Fruit fly (Drosophila melanogaster) whole organism, embryonic: ENCODE data around the gene Vav.
A peak's percentile ranks its signal among the peaks of the same experiment; 100 is the strongest.

Source experiments
- CG11085 ChIP-seq: fragments of 200-800 bp; sonication (Bioruptor generic); IDR thresholded peaks from 2 replicates; pipeline ENCODE4 v1.3.6; 2022; ENCODE audit warnings: missing biosample characterization, missing genetic modification characterization
- CG11247 ChIP-seq: fragments of 200-800 bp; sonication (Bioruptor generic); IDR thresholded peaks from 2 replicates; pipeline ENCODE4 v1.3.6; 2022; ENCODE audit warnings: missing biosample characterization, missing genetic modification characterization
- CG14710 ChIP-seq: fragments of 200-800 bp; sonication (Bioruptor generic); optimal IDR thresholded peaks from 3 replicates; lab custom pipeline; 2019; ENCODE audit warnings: missing biosample characterization, mild to moderate bottlenecking, missing genetic modification characterization, moderate library complexity
- CG6791 ChIP-seq: fragments of 200-800 bp; sonication (Bioruptor generic); IDR thresholded peaks from 3 replicates; pipeline ENCODE4 v1.3.6; 2022; ENCODE audit warnings: missing biosample characterization, missing genetic modification characterization; ENCODE audit not compliant: partially characterized antibody
- Dfd ChIP-seq, 2 experiments: fragments of >200 bp; optimal IDR thresholded peaks; 2 replicates each; lab custom pipeline; 2017; ENCODE audit warnings: missing biosample characterization in 2 of 2, missing genetic modification characterization in 2 of 2
- Sox102F ChIP-seq: fragments of 200-800 bp; sonication (Bioruptor generic); optimal IDR thresholded peaks from 2 replicates; lab custom pipeline; 2018; ENCODE audit warnings: missing biosample characterization, mild to moderate bottlenecking, missing genetic modification characterization, moderate library complexity
- bsh ChIP-seq, 2 experiments: fragments of 200-800 bp; sonication (Bioruptor generic); optimal IDR thresholded peaks; 2 replicates each; lab custom pipeline; 2017 to 2018; ENCODE audit warnings: mild to moderate bottlenecking in 2 of 2, missing biosample characterization in 2 of 2, missing genetic modification characterization in 2 of 2, moderate library complexity in 1 of 2
- caup ChIP-seq: fragments of 200-800 bp; sonication (Bioruptor generic); optimal IDR thresholded peaks from 3 replicates; lab custom pipeline; 2017; ENCODE audit warnings: missing biosample characterization, mild to moderate bottlenecking, missing genetic modification characterization, moderate library complexity; ENCODE audit not compliant: severe bottlenecking
- luna ChIP-seq: fragments of 200-800 bp; sonication (Bioruptor generic); optimal IDR thresholded peaks from 2 replicates; lab custom pipeline; 2016; ENCODE audit warnings: missing biosample characterization, missing genetic modification characterization
- maf-S ChIP-seq: fragments of 200-800 bp; sonication (Bioruptor generic); optimal IDR thresholded peaks from 2 replicates; lab custom pipeline; 2016; ENCODE audit warnings: missing biosample characterization, missing genetic modification characterization
- nmo ChIP-seq: fragments of 200-800 bp; sonication (Bioruptor generic); optimal IDR thresholded peaks from 2 replicates; lab custom pipeline; 2018; ENCODE audit warnings: missing biosample characterization, mild to moderate bottlenecking, missing genetic modification characterization, moderate library complexity
- nom ChIP-seq: fragments of 200-800 bp; sonication (Bioruptor generic); optimal IDR thresholded peaks from 2 replicates; lab custom pipeline; 2017; ENCODE audit warnings: missing biosample characterization, missing genetic modification characterization, mild to moderate bottlenecking, moderate library complexity, missing genetic modification reagents
- shn ChIP-seq: fragments of 200-800 bp; sonication (Bioruptor generic); optimal IDR thresholded peaks from 3 replicates; lab custom pipeline; 2016; ENCODE audit warnings: missing biosample characterization, missing genetic modification characterization
- toy ChIP-seq: fragments of 200-800 bp; sonication (Bioruptor generic); IDR thresholded peaks from 2 replicates; pipeline ENCODE4 v1.3.6; 2022; ENCODE audit warnings: missing biosample characterization, missing genetic modification characterization

dm6 chrX:19317058-19317767 lies 55.6 kb downstream of the Vav start:
- TF ChIP-seq luna (GFP tag; lab: Kevin White, UChicago) (no peak), nom (GFP tag; lab: Kevin White, UChicago) (peak; percentile 19), CG11247 (GFP tag; lab: Robert Waterston, UW) (0 out of 2 replicates have a peak, but pooled peaks have one; percentile 17), shn (GFP tag; lab: Kevin White, UChicago) (no peak), bsh (GFP tag; optimal IDR thresholded peaks at IDR 0.05; lab: Kevin White, UChicago) (peak in 1 of 2 experiments; percentile 69), toy (GFP tag; lab: Robert Waterston, UW) (no peak), caup (GFP tag; lab: Kevin White, UChicago) (peak; percentile 61), maf-S (no peak), CG11085 (GFP tag; lab: Robert Waterston, UW) (no peak), CG6791 (GFP tag; lab: Robert Waterston, UW) (no peak), nmo (peak; percentile 68), Dfd (GFP tag; optimal IDR thresholded peaks at IDR 0.05; lab: Kevin White, UChicago) (no peak), Sox102F (GFP tag; lab: Kevin White, UChicago) (peak; percentile 75), CG14710 (peak; percentile 56)
